Worm (Caenorhabditis elegans): ENCODE data around the gene srz-69.

The srz-69 gene

DNA sequence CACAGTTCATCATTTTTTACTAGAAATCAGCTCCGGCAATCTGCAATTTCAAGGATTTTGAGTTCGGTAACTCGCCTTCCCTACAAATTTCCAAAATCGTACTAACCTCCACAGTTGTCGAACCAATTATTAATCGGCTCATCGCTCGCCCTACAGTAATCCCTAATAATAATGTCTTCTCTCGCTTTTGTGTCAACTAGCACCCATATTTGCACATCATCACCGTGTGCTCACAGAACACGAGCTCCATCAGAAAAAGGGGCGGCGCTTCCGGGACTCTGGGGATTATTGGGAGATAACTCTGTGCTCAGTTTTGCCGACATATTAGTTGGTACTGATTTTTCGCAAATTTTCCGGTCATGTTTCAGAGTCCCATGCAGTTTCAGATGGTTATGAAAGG is 20.9 kb upstream of the srz-69 start, which contains the start of gene ceh-53:
ceh-53 (plus strand) TSS at position 301 of the 400 bp plus-strand sequence.
- TF ChIP-seq unc-62 (GFP tag; optimal IDR thresholded peaks at IDR 0.05) (no peak), lin-35 (GFP tag; optimal IDR thresholded peaks at IDR 0.05) (no peak), zip-4 (GFP tag; optimal IDR thresholded peaks at IDR 0.05) (no peak), ceh-8 (GFP tag; optimal IDR thresholded peaks at IDR 0.05) (no peak), dpl-1 (GFP tag; optimal IDR thresholded peaks at IDR 0.05) (no peak), ceh-90 (tag; optimal IDR thresholded peaks at IDR 0.05) (no peak), nhr-12 (tag; optimal IDR thresholded peaks at IDR 0.05) (no peak), lsy-2 (tag; optimal IDR thresholded peaks at IDR 0.05) (no peak)

- no peak for TF ChIP-seq egl-13 (tag; optimal IDR thresholded peaks at IDR 0.05)
- TF ChIP-seq grh-1 (GFP tag; IDR thresholded peaks at IDR 0.05): no peak
- TF ChIP-seq pax-3 (tag; optimal IDR thresholded peaks at IDR 0.05): no peak
- TF ChIP-seq sptf-1 (tag; optimal IDR thresholded peaks at IDR 0.05): no peak
- no peak for TF ChIP-seq ces-1 (GFP tag; optimal IDR thresholded peaks at IDR 0.05)
- no peak for TF ChIP-seq lin-14 (GFP tag; optimal IDR thresholded peaks at IDR 0.05)
- no peak for TF ChIP-seq F16B12.6 (tag; optimal IDR thresholded peaks at IDR 0.05)
- TF ChIP-seq nhr-12 (tag; optimal IDR thresholded peaks at IDR 0.05): no peak
- TF ChIP-seq nhr-90 (tag; optimal IDR thresholded peaks at IDR 0.05; ENCODE audit: poor library complexity): no peak
- TF ChIP-seq unc-98 (GFP tag; IDR thresholded peaks at IDR 0.05): no peak
- TF ChIP-seq lin-39 (tag; optimal IDR thresholded peaks at IDR 0.05): no peak
- TF ChIP-seq nhr-11 (tag; optimal IDR thresholded peaks at IDR 0.05): no peak
- no peak for TF ChIP-seq elt-3 (tag; optimal IDR thresholded peaks at IDR 0.05)
- no peak for TF ChIP-seq ceh-8 (GFP tag; optimal IDR thresholded peaks at IDR 0.05)
- TF ChIP-seq fkh-10 (GFP tag; optimal IDR thresholded peaks at IDR 0.05): no peak
- TF ChIP-seq tlp-1 (tag; optimal IDR thresholded peaks at IDR 0.05): no peak
Observed at ce11 chrIV:3496358-3496757, 19.3 kb upstream of the srz-69 start, which contains the start of gene C09G12.17. C09G12.17 (minus strand) TSS chrIV:3496458.

DNA sequence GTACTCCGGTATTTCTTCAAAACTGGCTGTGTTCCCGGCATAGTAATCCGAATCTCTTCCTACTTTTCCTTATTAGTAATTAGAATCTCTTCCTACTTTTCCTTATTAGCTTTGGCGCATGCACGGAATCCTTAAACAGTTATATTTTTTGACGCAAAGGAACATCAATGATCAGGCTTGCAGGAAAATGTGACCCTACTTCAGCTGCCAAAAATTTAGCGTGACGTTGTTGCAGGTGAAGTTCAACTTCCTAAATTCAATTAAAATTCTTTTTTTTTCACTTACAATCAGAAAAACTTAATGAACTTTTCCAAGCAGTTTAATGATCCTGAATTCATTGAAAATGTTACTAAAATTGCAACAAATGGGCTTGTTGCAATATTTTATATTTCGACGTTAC is 16.3 kb upstream of the srz-69 start, which contains the start of gene srz-79:
srz-79 (plus strand) TSS at position 301 of the 400 bp plus-strand sequence.
- TF ChIP-seq hlh-4 (tag; optimal IDR thresholded peaks at IDR 0.05) (peak; percentile 41), unc-30 (tag; optimal IDR thresholded peaks at IDR 0.05) (no peak), efl-3 (GFP tag; optimal IDR thresholded peaks at IDR 0.05) (no peak), egl-13 (tag; optimal IDR thresholded peaks at IDR 0.05) (no peak), nhr-20 (tag; optimal IDR thresholded peaks at IDR 0.05) (no peak)

ce11 chrIV:3491477-3491876 is 14.5 kb upstream of the srz-69 start, which contains the start of gene srz-78:
srz-78 (plus strand) TSS chrIV:3491777.
- TF ChIP-seq efl-1 (optimal IDR thresholded peaks at IDR 0.05): no peak
- peak in 1 of 2 experiments; percentile 32 for TF ChIP-seq efl-1 (GFP tag; optimal IDR thresholded peaks at IDR 0.05 in 1 of 2)
- TF ChIP-seq C34B4.2 (tag; optimal IDR thresholded peaks at IDR 0.05): no peak

- TF ChIP-seq fkh-8 (tag; optimal IDR thresholded peaks at IDR 0.05): peak; percentile 32
- no peak for TF ChIP-seq nhr-90 (tag; optimal IDR thresholded peaks at IDR 0.05; ENCODE audit: poor library complexity)
- peak; percentile 99 for TF ChIP-seq hlh-4 (tag; optimal IDR thresholded peaks at IDR 0.05)
- TF ChIP-seq efl-1 (optimal IDR thresholded peaks at IDR 0.05): no peak
- peak in 1 of 2 experiments; percentile 15 for TF ChIP-seq efl-1 (GFP tag; optimal IDR thresholded peaks at IDR 0.05 in 1 of 2)
Observed at ce11 chrIV:3482195-3482959, 5.4 kb upstream of the srz-69 start, which contains the start of gene srz-82. srz-82 (plus strand) TSS chrIV:3482895.

ce11 chrIV:3481760-3482159 is 4.7 kb upstream of the srz-69 start, which contains the start of gene srz-37:
srz-37 (minus strand) TSS chrIV:3481860.
- TF ChIP-seq ceh-90 (tag; optimal IDR thresholded peaks at IDR 0.05): no peak
- no peak for TF ChIP-seq ceh-8 (GFP tag; optimal IDR thresholded peaks at IDR 0.05)
- no peak for TF ChIP-seq C04F5.9 (tag; optimal IDR thresholded peaks at IDR 0.05)
- TF ChIP-seq skn-1 (tag; optimal IDR thresholded peaks at IDR 0.05): no peak
- TF ChIP-seq efl-3 (GFP tag; optimal IDR thresholded peaks at IDR 0.05): no peak
- no peak for TF ChIP-seq ceh-82 (tag; optimal IDR thresholded peaks at IDR 0.05)
- TF ChIP-seq unc-98 (GFP tag; IDR thresholded peaks at IDR 0.05): no peak
- no peak for TF ChIP-seq swsn-7 (tag; optimal IDR thresholded peaks at IDR 0.05)
- TF ChIP-seq pax-3 (tag; optimal IDR thresholded peaks at IDR 0.05): no peak
- TF ChIP-seq aha-1 (tag; optimal IDR thresholded peaks at IDR 0.05): no peak
- no peak for TF ChIP-seq lin-35 (GFP tag; optimal IDR thresholded peaks at IDR 0.05)

Measured in whole organism, L1 larva.